Fruit fly (Drosophila melanogaster) whole organism, embryonic: ENCODE data around the gene CG13720.

ENCODE experiments used
- ATbp ChIP-seq: fragments of 200-800 bp; sonication (Bioruptor generic); optimal IDR thresholded peaks from 2 replicates; lab custom pipeline; 2017; ENCODE audit warnings: missing biosample characterization, mild to moderate bottlenecking, missing genetic modification characterization, missing genetic modification reagents
- Adf1 ChIP-seq: fragments of 200-800 bp; sonication (Bioruptor generic); IDR thresholded peaks from 2 replicates; pipeline ENCODE4 v1.3.6; 2022; ENCODE audit warnings: missing biosample characterization, missing genetic modification characterization
- Awh ChIP-seq: fragments of 200-800 bp; sonication (Bioruptor generic); IDR thresholded peaks from 2 replicates; pipeline ENCODE4, ENCODE4 v1.3.6; 2022; ENCODE audit warnings: missing biosample characterization, missing genetic modification characterization
- CG12104 ChIP-seq: fragments of 200-800 bp; sonication (Bioruptor generic); optimal IDR thresholded peaks from 3 replicates; lab custom pipeline; 2016; ENCODE audit warnings: missing biosample characterization, missing genetic modification characterization
- CG1233 ChIP-seq: fragments of 200-800 bp; sonication (Bioruptor generic); optimal IDR thresholded peaks from 4 replicates; lab custom pipeline; 2018; ENCODE audit warnings: missing biosample characterization, mild to moderate bottlenecking, missing genetic modification characterization
- CG13424 ChIP-seq: fragments of 200-800 bp; sonication (Bioruptor generic); optimal IDR thresholded peaks from 2 replicates; lab custom pipeline; 2019; ENCODE audit warnings: missing biosample characterization, mild to moderate bottlenecking, missing genetic modification characterization, moderate library complexity
- CG13894 ChIP-seq: fragments of 200-800 bp; sonication (Bioruptor generic); optimal IDR thresholded peaks from 3 replicates; lab custom pipeline; 2018; ENCODE audit warnings: missing biosample characterization, mild to moderate bottlenecking, missing genetic modification characterization, moderate library complexity
- CG15011 ChIP-seq: fragments of 200-800 bp; sonication (Bioruptor generic); optimal IDR thresholded peaks from 3 replicates; lab custom pipeline; 2018; ENCODE audit warnings: missing biosample characterization, mild to moderate bottlenecking, missing genetic modification characterization
- CG15601 ChIP-seq: fragments of 200-800 bp; sonication (Bioruptor generic); optimal IDR thresholded peaks from 3 replicates; lab custom pipeline; 2019; ENCODE audit warnings: missing biosample characterization, mild to moderate bottlenecking, missing genetic modification characterization, moderate library complexity
- CG17186 ChIP-seq: fragments of 200-800 bp; sonication (Bioruptor generic); optimal IDR thresholded peaks from 3 replicates; lab custom pipeline; 2017; ENCODE audit warnings: missing biosample characterization, missing genetic modification reagents, missing genetic modification characterization
- CG2678 ChIP-seq: fragments of 200-800 bp; sonication (Bioruptor generic); optimal IDR thresholded peaks from 3 replicates; lab custom pipeline; 2019; ENCODE audit warnings: missing biosample characterization, mild to moderate bottlenecking, missing genetic modification characterization, moderate library complexity
- CG2712 ChIP-seq: fragments of 200-800 bp; optimal IDR thresholded peaks from 3 replicates; lab custom pipeline; 2019; ENCODE audit warnings: missing biosample characterization, mild to moderate bottlenecking, missing genetic modification characterization, moderate library complexity
- CG2875 ChIP-seq: fragments of 200-800 bp; sonication (Bioruptor generic); optimal IDR thresholded peaks from 2 replicates; lab custom pipeline; 2017; ENCODE audit warnings: missing biosample characterization, mild to moderate bottlenecking, missing genetic modification characterization, missing genetic modification reagents
- CG30403 ChIP-seq: fragments of 200-800 bp; sonication (Bioruptor generic); optimal IDR thresholded peaks from 3 replicates; lab custom pipeline; 2016; ENCODE audit warnings: missing biosample characterization, missing genetic modification characterization
- CG34422 ChIP-seq: fragments of 200-800 bp; sonication (Bioruptor generic); IDR thresholded peaks from 3 replicates; pipeline ENCODE4 v1.3.6; 2022; ENCODE audit warnings: missing biosample characterization, missing genetic modification characterization
- CG3847 ChIP-seq: fragments of 200-800 bp; sonication (Bioruptor generic); IDR thresholded peaks from 2 replicates; pipeline ENCODE4 v1.3.6; 2022; ENCODE audit warnings: missing biosample characterization, missing genetic modification characterization
- CG3995 ChIP-seq: fragments of 200-800 bp; sonication (Bioruptor generic); optimal IDR thresholded peaks from 3 replicates; lab custom pipeline; 2016; ENCODE audit warnings: missing biosample characterization, missing genetic modification characterization
- CG5245 ChIP-seq: fragments of 200-800 bp; sonication (Bioruptor generic); optimal IDR thresholded peaks from 3 replicates; lab custom pipeline; 2016; ENCODE audit warnings: missing biosample characterization, missing genetic modification characterization
- CG6689 ChIP-seq: fragments of 200-800 bp; sonication (Bioruptor generic); IDR thresholded peaks from 2 replicates; pipeline ENCODE4 v1.3.6; 2022; ENCODE audit warnings: missing biosample characterization, missing genetic modification characterization
- CG8281 ChIP-seq: fragments of 200-800 bp; sonication (Bioruptor generic); optimal IDR thresholded peaks from 2 replicates; lab custom pipeline; 2018; ENCODE audit warnings: missing biosample characterization, mild to moderate bottlenecking, missing genetic modification characterization, moderate library complexity
- CG9932 ChIP-seq: fragments of 200-800 bp; sonication (Bioruptor generic); IDR thresholded peaks from 2 replicates; pipeline ENCODE4 v1.3.6; 2022; ENCODE audit warnings: missing biosample characterization, missing genetic modification characterization
- CTCF ChIP-seq: fragments of 200-800 bp; sonication (Bioruptor generic); optimal IDR thresholded peaks from 2 replicates; lab custom pipeline; 2017; ENCODE audit warnings: missing biosample characterization, mild to moderate bottlenecking, missing genetic modification characterization, moderate library complexity
- D ChIP-seq, 2 experiments: fragments of 200-800 bp in 1 of 2; fragments of >200 bp in 1 of 2; sonication (Bioruptor generic) in 1 of 2; optimal IDR thresholded peaks; 2 replicates in 1 of 2; 3 replicates in 1 of 2; lab custom pipeline; 2017; ENCODE audit warnings: mild to moderate bottlenecking in 1 of 2, missing biosample characterization in 1 of 2, missing genetic modification characterization in 1 of 2, missing genetic modification reagents in 1 of 2
- Fer1 ChIP-seq: fragments of 200-800 bp; sonication (Bioruptor generic); optimal IDR thresholded peaks from 2 replicates; lab custom pipeline; 2017; ENCODE audit warnings: missing biosample characterization, mild to moderate bottlenecking, missing genetic modification characterization
- Fer3 ChIP-seq: fragments of 200-800 bp; sonication (Bioruptor generic); optimal IDR thresholded peaks from 2 replicates; lab custom pipeline; 2018; ENCODE audit warnings: missing biosample characterization, mild to moderate bottlenecking, missing genetic modification characterization, moderate library complexity
- H2.0 ChIP-seq: fragments of 200-800 bp; sonication (Bioruptor generic); IDR thresholded peaks from 2 replicates; pipeline ENCODE4 v1.3.6; 2022; ENCODE audit warnings: missing biosample characterization, missing genetic modification characterization
- Lim3 ChIP-seq: fragments of 200-800 bp; sonication (Bioruptor generic); IDR thresholded peaks from 2 replicates; pipeline ENCODE4 v1.3.6; 2022; ENCODE audit warnings: missing biosample characterization, missing genetic modification characterization
- Taf1 ChIP-seq: fragments of 200-800 bp; sonication (Bioruptor generic); IDR thresholded peaks from 2 replicates; pipeline ENCODE4 v1.3.6; 2022; ENCODE audit warnings: missing biosample characterization, missing genetic modification characterization
- bcd ChIP-seq: fragments of 200-800 bp; sonication (Bioruptor generic); optimal IDR thresholded peaks from 2 replicates; lab custom pipeline; 2017; ENCODE audit warnings: missing biosample characterization, mild to moderate bottlenecking, missing genetic modification characterization
- cato ChIP-seq: fragments of 200-800 bp; sonication (Bioruptor generic); optimal IDR thresholded peaks from 2 replicates; lab custom pipeline; 2016; ENCODE audit warnings: missing biosample characterization, missing genetic modification characterization, borderline replicate concordance
- cg ChIP-seq: fragments of 200-800 bp; sonication (Bioruptor generic); optimal IDR thresholded peaks from 3 replicates; lab custom pipeline; 2019; ENCODE audit warnings: missing biosample characterization, mild to moderate bottlenecking, missing genetic modification characterization, moderate library complexity
- crp ChIP-seq, 2 experiments: fragments of 200-800 bp; sonication (Bioruptor generic); optimal IDR thresholded peaks; 2 replicates in 1 of 2; 3 replicates in 1 of 2; lab custom pipeline; 2017; ENCODE audit warnings: missing biosample characterization in 2 of 2, missing genetic modification characterization in 2 of 2, mild to moderate bottlenecking in 1 of 2, moderate library complexity in 1 of 2
- dimm ChIP-seq: fragments of 200-800 bp; sonication (Bioruptor generic); IDR thresholded peaks from 2 replicates; pipeline ENCODE4 v1.3.6; 2022; ENCODE audit warnings: missing biosample characterization, missing genetic modification characterization
- dm ChIP-seq: fragments of 200-800 bp; sonication (Bioruptor generic); optimal IDR thresholded peaks from 3 replicates; lab custom pipeline; 2016; ENCODE audit warnings: missing biosample characterization, missing genetic modification characterization
- gce ChIP-seq: fragments of 200-800 bp; sonication (Bioruptor generic); IDR thresholded peaks from 3 replicates; pipeline ENCODE4 v1.3.6; 2022; ENCODE audit warnings: missing biosample characterization, missing genetic modification characterization
- grn ChIP-seq: fragments of 200-800 bp; sonication (Bioruptor generic); optimal IDR thresholded peaks from 3 replicates; lab custom pipeline; 2017; ENCODE audit warnings: missing biosample characterization, missing genetic modification characterization
- gsb ChIP-seq: fragments of 200-800 bp; sonication (Bioruptor generic); IDR thresholded peaks from 2 replicates; pipeline ENCODE4 v1.3.6; 2022; ENCODE audit warnings: missing biosample characterization, missing genetic modification characterization
- hb ChIP-seq: fragments of 200-800 bp; sonication (Bioruptor generic); IDR thresholded peaks from 3 replicates; pipeline ENCODE4 v1.3.6; 2022; ENCODE audit warnings: missing biosample characterization, missing genetic modification characterization; ENCODE audit not compliant: partially characterized antibody
- klu ChIP-seq: fragments of 200-800 bp; sonication (Bioruptor generic); IDR thresholded peaks from 2 replicates; pipeline ENCODE4 v1.3.6; 2022; ENCODE audit warnings: missing biosample characterization, missing genetic modification characterization
- lilli ChIP-seq: fragments of 200-800 bp; sonication (Bioruptor generic); optimal IDR thresholded peaks from 3 replicates; lab custom pipeline; 2016; ENCODE audit warnings: missing biosample characterization, missing genetic modification characterization
- mam ChIP-seq: fragments of 200-800 bp; sonication (Bioruptor generic); optimal IDR thresholded peaks from 3 replicates; lab custom pipeline; 2016; ENCODE audit warnings: missing biosample characterization, missing genetic modification characterization
- odd ChIP-seq: fragments of 200-800 bp; sonication (Bioruptor generic); optimal IDR thresholded peaks from 2 replicates; lab custom pipeline; 2017; ENCODE audit warnings: missing biosample characterization, mild to moderate bottlenecking, missing genetic modification characterization
- pan ChIP-seq, 4 experiments: fragments of >200 bp in 3 of 4; fragments of 200-800 bp in 1 of 4; sonication (Bioruptor generic) in 1 of 4; optimal IDR thresholded peaks in 3 of 4; IDR thresholded peaks in 1 of 4; 2 replicates each; pipeline versions ENCODE4 v1.3.6 to Lab custom; 2017 to 2022; ENCODE audit warnings: missing biosample characterization in 2 of 4, missing genetic modification characterization in 2 of 4, mixed read lengths in 1 of 4
- ro ChIP-seq: fragments of 200-800 bp; sonication (Bioruptor generic); IDR thresholded peaks from 2 replicates; pipeline ENCODE4 v1.3.6; 2022; ENCODE audit warnings: missing biosample characterization, missing genetic modification characterization
- shn ChIP-seq: fragments of 200-800 bp; sonication (Bioruptor generic); optimal IDR thresholded peaks from 3 replicates; lab custom pipeline; 2016; ENCODE audit warnings: missing biosample characterization, missing genetic modification characterization
- sqz ChIP-seq: fragments of 200-800 bp; sonication (Bioruptor generic); optimal IDR thresholded peaks from 3 replicates; lab custom pipeline; 2018; ENCODE audit warnings: missing biosample characterization, mild to moderate bottlenecking, missing genetic modification characterization
- tio ChIP-seq: fragments of 200-800 bp; sonication (Bioruptor generic); optimal IDR thresholded peaks from 2 replicates; lab custom pipeline; 2017; ENCODE audit warnings: missing biosample characterization, missing genetic modification characterization, inconsistent platforms
- wor ChIP-seq: fragments of 200-800 bp; sonication (Bioruptor generic); IDR thresholded peaks from 2 replicates; pipeline ENCODE4 v1.3.6; 2022; ENCODE audit warnings: missing biosample characterization, missing genetic modification characterization
- zfh2 ChIP-seq: fragments of 200-800 bp; sonication (Bioruptor generic); optimal IDR thresholded peaks from 2 replicates; lab custom pipeline; 2016; ENCODE audit warnings: missing biosample characterization, missing genetic modification characterization

The CG13720 gene

dm6 chr3L:4474946-4475470 is 25.3 kb downstream of the CG13720 start (continued):
- no peak for TF ChIP-seq hb (GFP tag; lab: Robert Waterston, UW)
- TF ChIP-seq CG8281 (tag; lab: Kevin White, UChicago): peak; percentile 63
- TF ChIP-seq cato: peak; percentile 56
- TF ChIP-seq cg: no peak
- TF ChIP-seq sqz: peak; percentile 71
- peak; percentile 94 for TF ChIP-seq odd (GFP tag; lab: Kevin White, UChicago)
- peak; percentile 87 for TF ChIP-seq CG2875 (GFP tag; lab: Kevin White, UChicago)
- TF ChIP-seq Fer1 (GFP tag; lab: Kevin White, UChicago): peak; percentile 97
- peak; percentile 81 for TF ChIP-seq CG15601 (tag; lab: Kevin White, UChicago)
- no peak for TF ChIP-seq D (optimal IDR thresholded peaks at IDR 0.05; lab: Kevin White, UChicago)
- peak; percentile 73 for TF ChIP-seq D (GFP tag; optimal IDR thresholded peaks at IDR 0.05; lab: Kevin White, UChicago)
- TF ChIP-seq ATbp: peak; percentile 92
- peak; percentile 59 for TF ChIP-seq CG13894 (tag; lab: Kevin White, UChicago)
- no peak for TF ChIP-seq dimm (GFP tag; lab: Robert Waterston, UW)
- peak; percentile 28; the same call in 1 of the 2 replicates for TF ChIP-seq CG9932 (GFP tag; lab: Robert Waterston, UW)
- TF ChIP-seq wor (GFP tag; lab: Robert Waterston, UW): no peak
- TF ChIP-seq tio (GFP tag; lab: Kevin White, UChicago): peak; percentile 22
- TF ChIP-seq crp (GFP tag; optimal IDR thresholded peaks at IDR 0.05; lab: Kevin White, UChicago): peak in 1 of 2 experiments; percentile 34
- TF ChIP-seq grn (GFP tag; lab: Kevin White, UChicago): peak; percentile 71
- peak; percentile 56; the same call in 1 of the 2 replicates for TF ChIP-seq Awh
- TF ChIP-seq shn (GFP tag; lab: Kevin White, UChicago): peak; percentile 26
- TF ChIP-seq Fer3: peak; percentile 87
- TF ChIP-seq lilli (GFP tag; lab: Kevin White, UChicago): peak; percentile 58
- TF ChIP-seq Adf1 (GFP tag; lab: Robert Waterston, UW): no peak
- TF ChIP-seq CG2678 (tag; lab: Kevin White, UChicago): peak; percentile 71
- TF ChIP-seq CG30403 (GFP tag; lab: Kevin White, UChicago): peak; percentile 14
- TF ChIP-seq CTCF (GFP tag; lab: Kevin White, UChicago): peak; percentile 69
- TF ChIP-seq CG34422 (GFP tag; lab: Robert Waterston, UW): peak; percentile 46; the same call in 1 of the 3 replicates
- TF ChIP-seq CG2712 (tag; lab: Kevin White, UChicago): no peak
- TF ChIP-seq CG1233: peak; percentile 93
- TF ChIP-seq CG3847 (GFP tag; lab: Robert Waterston, UW): 0 out of 2 replicates have a peak, but pooled peaks have one; percentile 12
- TF ChIP-seq gce (GFP tag; lab: Robert Waterston, UW): peak; percentile 89; the same call in 2 of the 3 replicates
- 0 out of 2 replicates have a peak, but pooled peaks have one; percentile 13 for TF ChIP-seq Taf1 (GFP tag; lab: Robert Waterston, UW)
- peak; percentile 50 for TF ChIP-seq CG3995 (GFP tag; lab: Kevin White, UChicago)
- TF ChIP-seq pan (optimal IDR thresholded peaks at IDR 0.05; lab: Kevin White, UChicago): no peak
- TF ChIP-seq pan (GFP tag; optimal IDR thresholded peaks at IDR 0.05 in 1 of 2, IDR thresholded peaks at IDR 0.05 in 1 of 2): peak in 1 of 2 experiments; percentile 75
- TF ChIP-seq gsb (GFP tag; lab: Robert Waterston, UW): 0 out of 2 replicates have a peak, but pooled peaks have one; percentile 22
- no peak for TF ChIP-seq Lim3 (GFP tag; lab: Robert Waterston, UW)
- peak; percentile 21 for TF ChIP-seq mam (GFP tag; lab: Kevin White, UChicago)
- TF ChIP-seq CG6689 (GFP tag; lab: Robert Waterston, UW): peak; percentile 12; the same call in 1 of the 2 replicates
- TF ChIP-seq CG15011 (GFP tag; lab: Kevin White, UChicago): peak; percentile 86
- TF ChIP-seq CG13424 (tag; lab: Kevin White, UChicago): peak; percentile 64
- TF ChIP-seq zfh2 (GFP tag; lab: Kevin White, UChicago): no peak
- TF ChIP-seq CG12104 (GFP tag; lab: Kevin White, UChicago): peak; percentile 74
- TF ChIP-seq H2.0: peak; percentile 57
- peak; percentile 52 for TF ChIP-seq dm
- TF ChIP-seq ro (GFP tag; lab: Robert Waterston, UW): no peak
- no peak for TF ChIP-seq klu
- peak; percentile 53 for TF ChIP-seq CG17186 (GFP tag; lab: Kevin White, UChicago)
- peak; percentile 69 for TF ChIP-seq CG5245 (GFP tag; lab: Kevin White, UChicago)
- peak; percentile 79 for TF ChIP-seq bcd
